Fruit fly (Drosophila melanogaster) whole organism, embryonic: ENCODE measurements around the gene Exo70.

Experiments used
- CG2199 ChIP-seq: fragments of 200-800 bp; sonication (Bioruptor generic); IDR thresholded peaks from 3 replicates; pipeline ENCODE4 v1.3.6; 2022; ENCODE audit warnings: missing biosample characterization, missing genetic modification characterization
- CG6683 ChIP-seq: fragments of 200-800 bp; sonication (Bioruptor generic); optimal IDR thresholded peaks from 2 replicates; lab custom pipeline; 2017; ENCODE audit warnings: missing biosample characterization, mild to moderate bottlenecking, missing genetic modification characterization, missing genetic modification reagents
- CG6854 ChIP-seq: fragments of 200-800 bp; sonication (Bioruptor generic); optimal IDR thresholded peaks from 3 replicates; lab custom pipeline; 2017; ENCODE audit warnings: missing biosample characterization, mild to moderate bottlenecking, missing genetic modification characterization
- CHES-1-like ChIP-seq: fragments of 200-800 bp; sonication (Bioruptor generic); optimal IDR thresholded peaks from 2 replicates; lab custom pipeline; 2016; ENCODE audit warnings: missing biosample characterization, missing genetic modification characterization
- D19B ChIP-seq: fragments of 200-800 bp; sonication (Bioruptor generic); optimal IDR thresholded peaks from 2 replicates; lab custom pipeline; 2017; ENCODE audit warnings: missing biosample characterization, mild to moderate bottlenecking, missing genetic modification characterization
- Dip2 ChIP-seq: fragments of 200-800 bp; sonication (Bioruptor generic); IDR thresholded peaks from 2 replicates; pipeline ENCODE4 v1.3.6; 2022; ENCODE audit warnings: missing biosample characterization, missing genetic modification characterization
- Dll ChIP-seq: fragments of 200-800 bp; sonication (Bioruptor generic); IDR thresholded peaks from 4 replicates; pipeline ENCODE4 v1.3.6; 2022; ENCODE audit warnings: missing biosample characterization, missing genetic modification characterization; ENCODE audit not compliant: partially characterized antibody
- gcm ChIP-seq: fragments of 200-800 bp; sonication (Bioruptor generic); optimal IDR thresholded peaks from 2 replicates; lab custom pipeline; 2019; ENCODE audit warnings: missing biosample characterization, mild to moderate bottlenecking, missing genetic modification characterization, moderate library complexity
- oc ChIP-seq: fragments of 200-800 bp; sonication (Bioruptor generic); optimal IDR thresholded peaks from 2 replicates; lab custom pipeline; 2018; ENCODE audit warnings: missing biosample characterization, mild to moderate bottlenecking, missing genetic modification characterization, moderate library complexity
- row ChIP-seq: fragments of 200-800 bp; sonication (Bioruptor generic); IDR thresholded peaks from 3 replicates; pipeline ENCODE4 v1.3.6; 2022; ENCODE audit warnings: missing biosample characterization, missing genetic modification characterization
- trh ChIP-seq: fragments of 200-800 bp; sonication (Bioruptor generic); optimal IDR thresholded peaks from 2 replicates; lab custom pipeline; 2016; ENCODE audit warnings: missing biosample characterization, missing genetic modification characterization
- twi ChIP-seq: fragments of 200-800 bp; optimal IDR thresholded peaks from 2 replicates; lab custom pipeline; 2019; ENCODE audit warnings: missing biosample characterization, mild to moderate bottlenecking, missing genetic modification characterization, moderate library complexity
- z ChIP-seq: fragments of 200-800 bp; sonication (Bioruptor generic); IDR thresholded peaks from 3 replicates; pipeline ENCODE4 v1.3.6; 2022; ENCODE audit warnings: missing biosample characterization, missing genetic modification characterization

The Exo70 gene

DNA sequence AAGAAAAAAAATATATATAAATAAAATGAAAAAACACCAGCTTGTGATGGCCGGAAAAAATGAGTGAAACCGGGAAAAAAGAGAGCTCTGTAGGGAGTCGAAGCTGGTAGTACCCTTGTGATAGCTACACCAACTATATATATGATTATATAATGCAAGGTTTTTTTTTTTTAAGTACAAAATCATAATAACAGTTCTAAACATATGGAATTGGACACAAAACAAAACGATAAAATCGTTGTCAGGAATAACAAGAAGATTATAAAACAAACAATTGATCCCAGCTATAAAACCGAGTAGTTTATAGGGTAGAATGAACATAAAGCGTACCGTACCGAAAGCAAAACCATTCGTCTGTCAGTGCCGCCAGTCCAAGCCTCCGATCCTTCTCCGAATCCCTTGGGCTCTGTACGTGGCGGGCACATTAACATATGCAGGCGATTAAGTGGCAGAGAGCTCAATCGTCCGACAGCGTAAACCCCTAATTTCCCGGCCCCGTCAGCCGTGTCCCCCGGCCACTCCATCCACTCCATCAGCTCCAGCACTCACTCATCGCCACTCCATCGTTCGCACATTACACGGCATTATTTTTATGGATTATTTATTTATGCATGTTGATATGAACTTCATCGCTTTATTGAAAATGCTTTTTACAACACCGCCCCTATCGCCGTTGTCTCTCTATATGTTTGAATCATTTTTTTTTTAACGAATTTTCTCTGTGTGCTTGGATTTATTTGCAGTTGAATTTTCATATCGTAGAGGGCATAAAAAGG is 49.8 kb downstream of the Exo70 start (continued):
- TF ChIP-seq oc (tag; lab: Kevin White, UChicago) (peak; percentile 88), CHES-1-like (no peak), Dip2 (GFP tag; lab: Robert Waterston, UW) (no peak), gcm (GFP tag; lab: Kevin White, UChicago) (peak; percentile 44), CG2199 (0 out of 3 replicates have a peak, but pooled peaks have one; percentile 61), row (GFP tag; lab: Robert Waterston, UW) (peak; percentile 45; the same call in 2 of the 3 replicates), trh (GFP tag; lab: Kevin White, UChicago) (no peak), z (GFP tag; lab: Robert Waterston, UW) (peak; percentile 71), Dll (GFP tag; lab: Robert Waterston, UW) (0 out of 4 replicates have a peak, but pooled peaks have one; percentile 12), CG6683 (GFP tag; lab: Kevin White, UChicago) (no peak), twi (peak; percentile 37), CG6854 (GFP tag; lab: Kevin White, UChicago) (no peak), D19B (GFP tag; lab: Kevin White, UChicago) (peak; percentile 70)
